Worm (Caenorhabditis elegans) whole organism, L1 larva: ENCODE results near the gene lin-45.

Experiments
- F16B12.6 ChIP-seq: fragments of 150-350 bp; optimal IDR thresholded peaks from 2 replicates; lab custom pipeline; 2014; ENCODE audit warnings: missing biosample characterization, missing genetic modification characterization
- alr-1 ChIP-seq: fragments of 200-800 bp; sonication (Bioruptor generic); optimal IDR thresholded peaks from 2 replicates; lab custom pipeline; 2018; ENCODE audit warnings: borderline replicate concordance, mild to moderate bottlenecking, missing genetic modification characterization, missing compliant biosample characterization
- aly-2 ChIP-seq: fragments of 150-350 bp; optimal IDR thresholded peaks from 2 replicates; lab custom pipeline; 2014; ENCODE audit warnings: missing biosample characterization, missing genetic modification characterization
- ama-1 ChIP-seq: fragments of 150-350 bp; optimal IDR thresholded peaks from 2 replicates; lab custom pipeline; 2014
- blmp-1 ChIP-seq: fragments of 150-350 bp; optimal IDR thresholded peaks from 2 replicates; lab custom pipeline; 2014; ENCODE audit warnings: missing biosample characterization, missing genetic modification characterization
- ceh-8 ChIP-seq: fragments of 200-800 bp; sonication (Bioruptor generic); optimal IDR thresholded peaks from 2 replicates; lab custom pipeline; 2018; ENCODE audit warnings: mild to moderate bottlenecking, missing genetic modification characterization, moderate library complexity, missing compliant biosample characterization
- ceh-88 ChIP-seq: fragments of 200-800 bp; sonication (Bioruptor generic); IDR thresholded peaks from 2 replicates; pipeline ENCODE4 v1.3.6; 2022; ENCODE audit warnings: missing genetic modification characterization, missing compliant biosample characterization
- dsc-1 ChIP-seq: sonication (generic microtip); optimal IDR thresholded peaks from 2 replicates; lab custom pipeline; 2016; ENCODE audit warnings: mild to moderate bottlenecking, missing genetic modification characterization, missing compliant biosample characterization
- egl-27 ChIP-seq, 2 experiments: fragments of 150-350 bp in 1 of 2; sonication (generic microtip); optimal IDR thresholded peaks; 3 replicates each; lab custom pipeline; 2017 to 2018; ENCODE audit warnings: missing biosample characterization in 2 of 2, missing genetic modification characterization in 2 of 2, missing genetic modification reagents in 2 of 2
- elt-2 ChIP-seq: sonication (generic microtip); optimal IDR thresholded peaks from 2 replicates; lab custom pipeline; 2016; ENCODE audit warnings: missing genetic modification characterization, mild to moderate bottlenecking, inconsistent platforms, missing compliant biosample characterization, missing genetic modification reagents
- fkh-4 ChIP-seq: sonication (generic microtip); optimal IDR thresholded peaks from 2 replicates; lab custom pipeline; 2016; ENCODE audit warnings: missing compliant biosample characterization, missing genetic modification characterization, borderline replicate concordance
- fkh-8 ChIP-seq: sonication (generic microtip); optimal IDR thresholded peaks from 2 replicates; lab custom pipeline; 2016; ENCODE audit warnings: mild to moderate bottlenecking, missing genetic modification characterization, missing compliant biosample characterization
- grh-1 ChIP-seq: fragments of 200-800 bp; sonication (Bioruptor generic); IDR thresholded peaks from 2 replicates; pipeline ENCODE4 v1.3.6; 2022; ENCODE audit warnings: missing genetic modification reagents, missing genetic modification characterization, missing compliant biosample characterization
- hpl-2 ChIP-seq: fragments of 150-350 bp; optimal IDR thresholded peaks from 2 replicates; lab custom pipeline; 2014; ENCODE audit warnings: missing biosample characterization, missing genetic modification reagents, missing genetic modification characterization
- isw-1 ChIP-seq: fragments of 200-800 bp; sonication (Bioruptor generic); IDR thresholded peaks from 2 replicates; pipeline ENCODE4 v1.3.6; 2022; ENCODE audit warnings: missing genetic modification characterization, missing compliant biosample characterization
- jun-1 ChIP-seq: fragments of 150-350 bp; optimal IDR thresholded peaks from 2 replicates; lab custom pipeline; 2014; ENCODE audit warnings: missing biosample characterization, missing genetic modification reagents, missing genetic modification characterization
- lin-14 ChIP-seq: fragments of 200-800 bp; sonication (Bioruptor generic); optimal IDR thresholded peaks from 2 replicates; lab custom pipeline; 2018; ENCODE audit warnings: mild to moderate bottlenecking, missing genetic modification characterization, moderate library complexity, missing compliant biosample characterization
- lin-35 ChIP-seq, 2 experiments: fragments of 150-350 bp; optimal IDR thresholded peaks; 2 replicates each; lab custom pipeline; 2014; ENCODE audit warnings: missing biosample characterization in 2 of 2, missing genetic modification characterization in 2 of 2, missing genetic modification reagents in 2 of 2
- lsy-2 ChIP-seq, 2 experiments: fragments of 150-350 bp; optimal IDR thresholded peaks; 2 replicates each; lab custom pipeline; 2014; ENCODE audit warnings: missing biosample characterization in 2 of 2, missing genetic modification characterization in 2 of 2
- mab-9 ChIP-seq: fragments of 200-800 bp; sonication (Bioruptor generic); IDR thresholded peaks from 2 replicates; pipeline ENCODE4 v1.3.6; 2022; ENCODE audit warnings: missing genetic modification reagents, missing genetic modification characterization, missing compliant biosample characterization
- mdl-1 ChIP-seq, 2 experiments: fragments of 150-350 bp; optimal IDR thresholded peaks; 2 replicates each; lab custom pipeline; 2014 to 2017; ENCODE audit warnings: missing biosample characterization in 2 of 2, missing genetic modification characterization in 2 of 2, inconsistent platforms in 1 of 2
- nhr-11 ChIP-seq: fragments of 150-350 bp; optimal IDR thresholded peaks from 2 replicates; lab custom pipeline; 2014; ENCODE audit warnings: missing biosample characterization, missing genetic modification characterization
- nhr-19 ChIP-seq: fragments of 200-800 bp; sonication (Bioruptor generic); conservative IDR thresholded peaks from 2 replicates; pipeline ENCODE4 v1.3.6; 2022; ENCODE audit warnings: missing genetic modification characterization, missing compliant biosample characterization
- nhr-20 ChIP-seq: sonication (generic microtip); optimal IDR thresholded peaks from 2 replicates; lab custom pipeline; 2016; ENCODE audit warnings: mild to moderate bottlenecking, missing genetic modification characterization, missing compliant biosample characterization
- nhr-237 ChIP-seq: fragments of 150-350 bp; optimal IDR thresholded peaks from 2 replicates; lab custom pipeline; 2014; ENCODE audit warnings: missing biosample characterization, missing genetic modification characterization
- nhr-28 ChIP-seq: fragments of 150-350 bp; optimal IDR thresholded peaks from 2 replicates; lab custom pipeline; 2014; ENCODE audit warnings: missing biosample characterization, missing genetic modification characterization
- nhr-71 ChIP-seq: sonication (generic microtip); optimal IDR thresholded peaks from 2 replicates; lab custom pipeline; 2016; ENCODE audit warnings: mild to moderate bottlenecking, missing genetic modification characterization, moderate library complexity, missing compliant biosample characterization
- nhr-90 ChIP-seq: sonication (generic microtip); optimal IDR thresholded peaks from 2 replicates; lab custom pipeline; 2016; ENCODE audit warnings: mild to moderate bottlenecking, missing genetic modification characterization, missing compliant biosample characterization; ENCODE audit not compliant: poor library complexity
- pag-3 ChIP-seq: sonication (generic microtip); optimal IDR thresholded peaks from 2 replicates; lab custom pipeline; 2017; ENCODE audit warnings: missing genetic modification characterization, mild to moderate bottlenecking, missing compliant biosample characterization, antibody characterized with exemption, borderline replicate concordance; ENCODE audit not compliant: insufficient read depth
- pax-3 ChIP-seq: fragments of 200-800 bp; sonication (Bioruptor generic); optimal IDR thresholded peaks from 2 replicates; lab custom pipeline; 2018; ENCODE audit warnings: mild to moderate bottlenecking, missing genetic modification characterization, moderate library complexity, missing compliant biosample characterization
- rnt-1 ChIP-seq: sonication (generic microtip); optimal IDR thresholded peaks from 2 replicates; lab custom pipeline; 2016; ENCODE audit warnings: mild to moderate bottlenecking, missing genetic modification characterization, moderate library complexity, missing compliant biosample characterization
- skn-1 ChIP-seq: fragments of 150-350 bp; optimal IDR thresholded peaks from 2 replicates; lab custom pipeline; 2014; ENCODE audit warnings: missing biosample characterization, missing genetic modification characterization
- snpc-4 ChIP-seq: fragments of 150-350 bp; optimal IDR thresholded peaks from 2 replicates; lab custom pipeline; 2014; ENCODE audit warnings: missing biosample characterization, missing genetic modification characterization
- snu-23 ChIP-seq: sonication (generic microtip); optimal IDR thresholded peaks from 2 replicates; lab custom pipeline; 2016; ENCODE audit warnings: missing genetic modification characterization, missing compliant biosample characterization
- sox-4 ChIP-seq: sonication (generic microtip); optimal IDR thresholded peaks from 2 replicates; lab custom pipeline; 2016; ENCODE audit warnings: missing genetic modification characterization, missing compliant biosample characterization
- tbx-2 ChIP-seq: sonication (generic microtip); optimal IDR thresholded peaks from 2 replicates; lab custom pipeline; 2016; ENCODE audit warnings: missing genetic modification characterization, missing compliant biosample characterization
- unc-130 ChIP-seq: fragments of 150-350 bp; optimal IDR thresholded peaks from 2 replicates; lab custom pipeline; 2017; ENCODE audit warnings: missing biosample characterization, missing genetic modification characterization, inconsistent platforms
- unc-30 ChIP-seq: sonication (generic microtip); optimal IDR thresholded peaks from 2 replicates; lab custom pipeline; 2017; ENCODE audit warnings: missing biosample characterization, missing genetic modification characterization
- zag-1 ChIP-seq: fragments of 150-350 bp; optimal IDR thresholded peaks from 2 replicates; lab custom pipeline; 2014; ENCODE audit warnings: missing biosample characterization, missing genetic modification characterization
- zip-4 ChIP-seq: fragments of 200-800 bp; sonication (Bioruptor generic); optimal IDR thresholded peaks from 2 replicates; lab custom pipeline; 2018; ENCODE audit warnings: mild to moderate bottlenecking, missing genetic modification characterization, moderate library complexity, missing compliant biosample characterization

The lin-45 gene

DNA sequence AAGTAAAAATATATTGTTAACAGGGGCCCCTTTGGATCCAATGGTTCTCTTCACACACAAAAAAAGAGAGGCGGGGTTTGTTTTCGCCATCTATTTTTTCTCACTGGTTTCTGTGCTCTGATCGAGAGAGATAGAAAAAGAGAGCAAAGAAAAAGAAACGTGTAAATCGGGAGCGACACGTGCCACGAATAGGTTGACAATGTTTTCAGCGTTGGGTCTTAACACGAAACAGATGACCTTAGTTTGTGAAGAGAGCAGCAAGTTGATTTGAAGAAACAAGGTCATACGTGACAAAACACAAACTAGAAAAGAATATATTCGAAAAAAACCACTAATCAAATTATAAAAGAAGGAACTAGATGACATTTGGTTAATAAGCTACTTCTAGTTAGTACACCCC lies at the start of gene lin-45:
lin-45 (minus strand) TSS at position 82 of the 400 bp plus-strand sequence.
- TF ChIP-seq mab-9, result no peak
- TF ChIP-seq skn-1 (tag; lab: Kevin White, UChicago), result no peak
- peak; percentile 55 for TF ChIP-seq nhr-71 (tag; lab: Kevin White, UChicago)
- peak; percentile 31 for TF ChIP-seq unc-130 (tag; lab: Kevin White, UChicago)
- peak; percentile 24; the same call in 1 of the 2 replicates for TF ChIP-seq nhr-19 (GFP tag; lab: Robert Waterston, UW)
- TF ChIP-seq blmp-1 (tag; lab: Kevin White, UChicago), result no peak
- peak; percentile 82 for TF ChIP-seq fkh-4 (tag; lab: Kevin White, UChicago)
- TF ChIP-seq unc-30 (tag; lab: Kevin White, UChicago), result no peak
- peak in 1 of 2 experiments; percentile 12 for TF ChIP-seq lsy-2 (tag; optimal IDR thresholded peaks at IDR 0.05; lab: Kevin White, UChicago)
- no peak for TF ChIP-seq jun-1
- TF ChIP-seq snu-23 (GFP tag; lab: Kevin White, UChicago), result peak; percentile 8
- TF ChIP-seq nhr-237 (tag; lab: Kevin White, UChicago), result no peak
- TF ChIP-seq ceh-8 (GFP tag; lab: Kevin White, UChicago), result peak; percentile 14
- TF ChIP-seq egl-27 (tag; optimal IDR thresholded peaks at IDR 0.05; lab: Kevin White, UChicago), result no peak
- no peak for TF ChIP-seq fkh-8 (tag; lab: Kevin White, UChicago)
- no peak for TF ChIP-seq tbx-2
- TF ChIP-seq dsc-1, result peak; percentile 92
- TF ChIP-seq mdl-1 (tag; optimal IDR thresholded peaks at IDR 0.05; lab: Kevin White, UChicago), result peak in 1 of 2 experiments; percentile 43
- TF ChIP-seq lin-35 (GFP tag; optimal IDR thresholded peaks at IDR 0.05; lab: Kevin White, UChicago), result no peak
- no peak for TF ChIP-seq sox-4 (tag; lab: Kevin White, UChicago)
- no peak for TF ChIP-seq nhr-11
- peak; percentile 54 for TF ChIP-seq lin-14
- peak; percentile 42 for TF ChIP-seq rnt-1 (tag; lab: Kevin White, UChicago)

DNA sequence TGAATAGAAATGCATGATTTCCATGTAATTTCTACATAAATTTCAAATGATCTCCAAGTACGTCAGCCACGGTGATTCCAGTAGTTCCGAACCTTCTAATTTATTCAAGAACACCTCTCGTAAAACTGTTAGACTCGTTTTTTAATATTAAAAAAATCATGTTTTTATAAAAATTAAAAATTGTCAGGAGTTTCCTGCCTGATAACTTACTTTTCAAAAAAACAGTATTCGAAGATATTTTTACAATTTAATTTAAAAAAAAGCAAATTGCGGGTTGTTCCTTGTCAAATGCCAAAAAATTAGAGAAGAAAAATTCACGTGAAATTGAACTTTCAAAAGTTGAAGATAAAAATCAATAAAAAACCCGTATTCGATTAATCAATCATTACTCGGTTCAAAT lies 47.2 kb upstream of the lin-45 start, which contains the start of the genes C17H12.3 and C17H12.12:
C17H12.3 (minus strand) TSS at position 101 of the 400 bp plus-strand sequence.
C17H12.12 (plus strand) TSS at position 396 of the 400 bp plus-strand sequence.
- TF ChIP-seq pax-3 (tag; lab: Kevin White, UChicago) (no peak), snpc-4 (tag; lab: Kevin White, UChicago) (no peak), tbx-2 (no peak)

DNA sequence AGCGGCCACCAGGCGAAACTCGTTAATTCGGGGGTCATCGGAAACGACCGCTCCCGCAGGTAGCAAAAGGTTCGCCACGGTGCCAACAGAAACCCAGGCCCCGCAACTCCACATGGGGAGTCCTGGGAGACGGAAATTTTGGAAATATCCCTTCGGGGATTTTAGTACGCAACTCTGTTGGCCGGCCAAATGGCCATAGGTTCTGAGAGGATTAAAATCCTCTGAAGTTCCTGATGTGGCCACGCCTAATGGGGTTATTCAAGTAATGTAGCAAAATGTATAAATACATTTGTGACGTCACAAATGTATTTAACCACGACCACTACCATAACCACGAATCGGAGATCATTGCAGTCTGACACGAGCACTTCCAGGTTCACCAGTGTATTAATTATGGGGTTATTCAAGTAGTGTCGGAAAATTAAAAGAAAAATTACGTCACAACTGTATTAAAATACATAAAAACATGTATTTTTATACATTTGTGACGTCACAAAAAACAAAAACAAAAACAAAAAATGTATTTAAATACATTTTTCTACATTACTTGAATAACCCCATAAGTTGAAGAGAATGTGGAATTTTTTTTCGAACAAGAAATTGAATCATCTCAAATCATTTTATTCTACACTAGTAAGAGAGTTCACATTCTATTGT lies 45.1 kb upstream of the lin-45 start:
- TF ChIP-seq pag-3 (tag; lab: Kevin White, UChicago), result no peak
- no peak for TF ChIP-seq F16B12.6
- no peak for TF ChIP-seq grh-1 (GFP tag; lab: Robert Waterston, UW)
- TF ChIP-seq zag-1 (tag; lab: Kevin White, UChicago), result no peak
- no peak for TF ChIP-seq nhr-19 (GFP tag; lab: Robert Waterston, UW)
- no peak for TF ChIP-seq zip-4 (GFP tag; lab: Kevin White, UChicago)
- no peak for TF ChIP-seq hpl-2 (GFP tag; lab: Kevin White, UChicago)
- TF ChIP-seq, all 84 proteins: peak for 0

DNA sequence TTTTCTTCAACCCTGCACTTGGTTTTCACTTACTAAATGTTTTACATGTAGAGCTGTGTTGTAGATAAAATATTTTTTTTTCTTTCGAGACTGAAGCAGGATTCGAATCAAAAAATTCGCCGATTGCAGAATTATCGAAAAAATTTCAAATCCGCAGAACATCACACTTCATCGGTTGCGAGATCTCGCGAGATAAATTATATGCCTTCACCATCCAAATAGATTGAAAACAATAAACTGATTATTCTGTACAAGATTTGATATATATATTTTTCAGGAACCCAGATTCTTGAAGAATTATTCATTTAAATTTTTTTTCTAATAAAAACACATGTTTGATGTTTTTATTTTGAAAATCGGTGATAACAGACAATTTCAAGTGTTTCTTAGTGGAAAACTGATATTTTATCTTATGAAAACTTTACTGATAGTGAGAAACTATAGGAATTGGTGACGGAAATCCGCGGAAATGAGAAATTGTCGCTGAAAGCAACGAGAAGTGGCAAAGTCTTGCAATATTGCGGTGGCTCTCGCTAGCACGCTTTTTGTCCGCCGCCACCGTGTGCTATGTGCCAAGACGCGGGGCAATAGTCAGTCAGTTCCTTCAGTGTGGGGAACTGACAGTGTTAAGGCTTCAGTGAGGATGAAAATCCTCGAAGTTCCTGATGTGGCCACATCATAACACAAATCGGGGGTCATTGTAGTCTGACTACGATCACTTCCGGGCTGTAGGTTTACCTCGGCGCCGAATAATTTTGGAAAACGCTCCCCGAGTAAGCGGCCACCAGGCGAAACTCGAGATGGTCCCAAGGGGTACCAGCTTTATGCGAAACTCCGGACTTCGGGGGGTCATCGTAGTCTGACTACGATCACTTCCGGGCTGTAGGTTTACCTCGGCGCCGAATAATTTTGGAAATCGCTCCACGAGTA lies 44.3 kb upstream of the lin-45 start:
- no peak for TF ChIP-seq alr-1 (tag; lab: Kevin White, UChicago)
- no peak for TF ChIP-seq tbx-2
- peak; percentile 43 for TF ChIP-seq nhr-90 (tag; lab: Kevin White, UChicago)
- TF ChIP-seq ama-1 (lab: Kevin White, UChicago), result no peak
- TF ChIP-seq nhr-28, result no peak
- no peak for TF ChIP-seq isw-1
- peak in 1 of 2 experiments; percentile 21 for TF ChIP-seq lin-35 (GFP tag; optimal IDR thresholded peaks at IDR 0.05; lab: Kevin White, UChicago)
- TF ChIP-seq elt-2 (tag; lab: Kevin White, UChicago), result peak; percentile 2
- TF ChIP-seq snpc-4 (tag; lab: Kevin White, UChicago), result peak; percentile 49
- no peak for TF ChIP-seq ceh-88
- peak; percentile 47 for TF ChIP-seq nhr-71 (tag; lab: Kevin White, UChicago)
- peak; percentile 35 for TF ChIP-seq snu-23 (GFP tag; lab: Kevin White, UChicago)
- TF ChIP-seq aly-2, result peak; percentile 74
- TF ChIP-seq nhr-19 (GFP tag; lab: Robert Waterston, UW), result peak; percentile 41
- TF ChIP-seq egl-27 (tag; optimal IDR thresholded peaks at IDR 0.05; lab: Kevin White, UChicago), result no peak
- peak; percentile 32 for TF ChIP-seq nhr-20
